Fruit fly (Drosophila melanogaster) whole organism, embryonic: ENCODE results near the gene Osi20.

Source experiments
- Bgb ChIP-seq: fragments of 200-800 bp; sonication (Bioruptor generic); IDR thresholded peaks from 2 replicates; pipeline ENCODE4 v1.3.6; 2022; ENCODE audit warnings: missing biosample characterization, missing genetic modification characterization; ENCODE audit not compliant: partially characterized antibody
- Blimp-1 ChIP-seq: fragments of 200-800 bp; sonication (Bioruptor generic); optimal IDR thresholded peaks from 3 replicates; lab custom pipeline; 2018; ENCODE audit warnings: missing biosample characterization, missing genetic modification characterization, mild to moderate bottlenecking, moderate library complexity, missing genetic modification reagents
- CG10462 ChIP-seq: fragments of 200-800 bp; sonication (Bioruptor generic); optimal IDR thresholded peaks from 2 replicates; lab custom pipeline; 2016; ENCODE audit warnings: missing biosample characterization, missing genetic modification characterization
- CG10543 ChIP-seq: fragments of 200-800 bp; sonication (Bioruptor generic); optimal IDR thresholded peaks from 3 replicates; lab custom pipeline; 2017; ENCODE audit warnings: missing biosample characterization, mild to moderate bottlenecking, missing genetic modification characterization, moderate library complexity
- CG12744 ChIP-seq: fragments of 200-800 bp; sonication (Bioruptor generic); optimal IDR thresholded peaks from 2 replicates; lab custom pipeline; 2016; ENCODE audit warnings: missing biosample characterization, missing genetic modification characterization
- CG13296 ChIP-seq: fragments of 200-800 bp; sonication (Bioruptor generic); optimal IDR thresholded peaks from 3 replicates; lab custom pipeline; 2018; ENCODE audit warnings: missing biosample characterization, mild to moderate bottlenecking, missing genetic modification characterization
- CG15269 ChIP-seq: fragments of 200-800 bp; sonication (Bioruptor generic); optimal IDR thresholded peaks from 2 replicates; lab custom pipeline; 2018; ENCODE audit warnings: missing biosample characterization, mild to moderate bottlenecking, missing genetic modification characterization, moderate library complexity
- CG15514 ChIP-seq: fragments of 200-800 bp; sonication (Bioruptor generic); optimal IDR thresholded peaks from 3 replicates; lab custom pipeline; 2017; ENCODE audit warnings: missing biosample characterization, missing genetic modification characterization, mild to moderate bottlenecking, moderate library complexity, missing genetic modification reagents
- CG15696 ChIP-seq: fragments of 200-800 bp; sonication (Bioruptor generic); optimal IDR thresholded peaks from 2 replicates; lab custom pipeline; 2019; ENCODE audit warnings: missing biosample characterization, mild to moderate bottlenecking, missing genetic modification characterization, moderate library complexity
- CG31441 ChIP-seq: fragments of 200-800 bp; sonication (Bioruptor generic); IDR thresholded peaks from 2 replicates; pipeline ENCODE4 v1.3.6; 2022; ENCODE audit warnings: missing biosample characterization, missing genetic modification characterization
- CG3281 ChIP-seq: fragments of 200-800 bp; sonication (Bioruptor generic); optimal IDR thresholded peaks from 3 replicates; lab custom pipeline; 2017; ENCODE audit warnings: missing biosample characterization, mild to moderate bottlenecking, missing genetic modification characterization
- CG3995 ChIP-seq: fragments of 200-800 bp; sonication (Bioruptor generic); optimal IDR thresholded peaks from 3 replicates; lab custom pipeline; 2016; ENCODE audit warnings: missing biosample characterization, missing genetic modification characterization
- CG4328 ChIP-seq: fragments of 200-800 bp; sonication (Bioruptor generic); optimal IDR thresholded peaks from 3 replicates; lab custom pipeline; 2017; ENCODE audit warnings: missing biosample characterization, missing genetic modification reagents, missing genetic modification characterization
- CG43689 ChIP-seq: fragments of 200-800 bp; sonication (Bioruptor generic); IDR thresholded peaks from 2 replicates; pipeline ENCODE4 v1.3.6; 2022; ENCODE audit warnings: missing biosample characterization, missing genetic modification characterization
- CG4854 ChIP-seq: fragments of 200-800 bp; sonication (Bioruptor generic); optimal IDR thresholded peaks from 2 replicates; lab custom pipeline; 2016; ENCODE audit warnings: missing biosample characterization, missing genetic modification characterization, inconsistent platforms
- CG6683 ChIP-seq: fragments of 200-800 bp; sonication (Bioruptor generic); optimal IDR thresholded peaks from 2 replicates; lab custom pipeline; 2017; ENCODE audit warnings: missing biosample characterization, mild to moderate bottlenecking, missing genetic modification characterization, missing genetic modification reagents
- CG7928 ChIP-seq: fragments of 200-800 bp; sonication (Bioruptor generic); optimal IDR thresholded peaks from 2 replicates; lab custom pipeline; 2017; ENCODE audit warnings: missing biosample characterization, mild to moderate bottlenecking, missing genetic modification characterization
- CG7987 ChIP-seq: fragments of 200-800 bp; sonication (Bioruptor generic); optimal IDR thresholded peaks from 2 replicates; lab custom pipeline; 2018; ENCODE audit warnings: missing biosample characterization, mild to moderate bottlenecking, missing genetic modification characterization, moderate library complexity
- Chrac-16 ChIP-seq: fragments of 200-800 bp; sonication (Bioruptor generic); optimal IDR thresholded peaks from 3 replicates; lab custom pipeline; 2016; ENCODE audit warnings: missing biosample characterization, missing genetic modification characterization
- CoRest ChIP-seq: fragments of 200-800 bp; sonication (Bioruptor generic); optimal IDR thresholded peaks from 3 replicates; lab custom pipeline; 2018; ENCODE audit warnings: missing biosample characterization, mild to moderate bottlenecking, missing genetic modification characterization, moderate library complexity
- Kr ChIP-seq: fragments of 200-800 bp; sonication (Bioruptor generic); optimal IDR thresholded peaks from 2 replicates; lab custom pipeline; 2017; ENCODE audit warnings: missing biosample characterization, mild to moderate bottlenecking, missing genetic modification characterization
- Lpt ChIP-seq: fragments of >200 bp; optimal IDR thresholded peaks from 2 replicates; lab custom pipeline; 2018; ENCODE audit warnings: missing biosample characterization, missing genetic modification characterization
- MBD-R2 ChIP-seq: fragments of 200-800 bp; sonication (Bioruptor generic); IDR thresholded peaks from 2 replicates; pipeline ENCODE4 v1.3.6; 2022; ENCODE audit warnings: missing biosample characterization, missing genetic modification characterization
- Nf-YA ChIP-seq: fragments of 200-800 bp; sonication (Bioruptor generic); IDR thresholded peaks from 2 replicates; pipeline ENCODE4 v1.3.6; 2022; ENCODE audit warnings: missing biosample characterization, missing genetic modification characterization
- Six4 ChIP-seq: fragments of 200-800 bp; sonication (Bioruptor generic); optimal IDR thresholded peaks from 2 replicates; lab custom pipeline; 2016; ENCODE audit warnings: missing biosample characterization, missing genetic modification characterization
- Sox102F ChIP-seq: fragments of 200-800 bp; sonication (Bioruptor generic); optimal IDR thresholded peaks from 2 replicates; lab custom pipeline; 2018; ENCODE audit warnings: missing biosample characterization, mild to moderate bottlenecking, missing genetic modification characterization, moderate library complexity
- Sry-δ ChIP-seq: fragments of 200-800 bp; sonication (Bioruptor generic); optimal IDR thresholded peaks from 2 replicates; lab custom pipeline; 2016; ENCODE audit warnings: missing biosample characterization, missing genetic modification characterization
- Taf1 ChIP-seq: fragments of 200-800 bp; sonication (Bioruptor generic); IDR thresholded peaks from 2 replicates; pipeline ENCODE4 v1.3.6; 2022; ENCODE audit warnings: missing biosample characterization, missing genetic modification characterization
- ac ChIP-seq: fragments of 200-800 bp; sonication (Bioruptor generic); optimal IDR thresholded peaks from 3 replicates; lab custom pipeline; 2017; ENCODE audit warnings: missing biosample characterization, mild to moderate bottlenecking, missing genetic modification characterization
- caup ChIP-seq: fragments of 200-800 bp; sonication (Bioruptor generic); optimal IDR thresholded peaks from 3 replicates; lab custom pipeline; 2017; ENCODE audit warnings: missing biosample characterization, mild to moderate bottlenecking, missing genetic modification characterization, moderate library complexity; ENCODE audit not compliant: severe bottlenecking
- chinmo ChIP-seq: fragments of 200-800 bp; sonication (Bioruptor generic); IDR thresholded peaks from 4 replicates; pipeline ENCODE4 v1.3.6; 2022; ENCODE audit warnings: missing biosample characterization, missing genetic modification characterization; ENCODE audit not compliant: partially characterized antibody
- chn ChIP-seq: fragments of 200-800 bp; sonication (Bioruptor generic); optimal IDR thresholded peaks from 2 replicates; lab custom pipeline; 2016; ENCODE audit warnings: missing biosample characterization, missing genetic modification characterization
- ci ChIP-seq: fragments of 200-800 bp; sonication (Bioruptor generic); IDR thresholded peaks from 3 replicates; pipeline ENCODE4 v1.3.6; 2022; ENCODE audit warnings: missing biosample characterization, missing genetic modification characterization
- crp ChIP-seq, 2 experiments: fragments of 200-800 bp; sonication (Bioruptor generic); optimal IDR thresholded peaks; 2 replicates in 1 of 2; 3 replicates in 1 of 2; lab custom pipeline; 2017; ENCODE audit warnings: missing biosample characterization in 2 of 2, missing genetic modification characterization in 2 of 2, mild to moderate bottlenecking in 1 of 2, moderate library complexity in 1 of 2
- danr ChIP-seq: fragments of 200-800 bp; sonication (Bioruptor generic); IDR thresholded peaks from 2 replicates; pipeline ENCODE4 v1.3.6; 2022; ENCODE audit warnings: missing biosample characterization, missing genetic modification characterization
- eyg ChIP-seq: fragments of 200-800 bp; sonication (Bioruptor generic); optimal IDR thresholded peaks from 3 replicates; lab custom pipeline; 2016; ENCODE audit warnings: missing biosample characterization, missing genetic modification characterization
- her ChIP-seq: fragments of 200-800 bp; sonication (Bioruptor generic); optimal IDR thresholded peaks from 2 replicates; lab custom pipeline; 2016; ENCODE audit warnings: missing biosample characterization, missing genetic modification characterization
- hkb ChIP-seq, 2 experiments: fragments of 200-800 bp in 1 of 2; fragments of >200 bp in 1 of 2; sonication (Bioruptor generic) in 1 of 2; IDR thresholded peaks in 1 of 2; optimal IDR thresholded peaks in 1 of 2; 2 replicates each; pipeline versions ENCODE4 v1.3.6 to Lab custom; 2017 to 2022; ENCODE audit warnings: missing biosample characterization in 1 of 2, missing genetic modification characterization in 1 of 2
- inv ChIP-seq: fragments of 200-800 bp; sonication (Bioruptor generic); IDR thresholded peaks from 2 replicates; pipeline ENCODE4 v1.3.6; 2022; ENCODE audit warnings: missing biosample characterization, missing genetic modification characterization; ENCODE audit not compliant: partially characterized antibody
- nerfin-2 ChIP-seq: fragments of 200-800 bp; sonication (Bioruptor generic); IDR thresholded peaks from 2 replicates; pipeline ENCODE4 v1.3.6; 2022; ENCODE audit warnings: missing biosample characterization, missing genetic modification characterization; ENCODE audit not compliant: partially characterized antibody
- nmo ChIP-seq: fragments of 200-800 bp; sonication (Bioruptor generic); optimal IDR thresholded peaks from 2 replicates; lab custom pipeline; 2018; ENCODE audit warnings: missing biosample characterization, mild to moderate bottlenecking, missing genetic modification characterization, moderate library complexity
- prd ChIP-seq, 3 experiments: fragments of >200 bp in 2 of 3; fragments of 200-800 bp in 1 of 3; sonication (Bioruptor generic) in 1 of 3; optimal IDR thresholded peaks in 2 of 3; IDR thresholded peaks in 1 of 3; 2 replicates in 2 of 3; 3 replicates in 1 of 3; pipeline versions ENCODE4 v1.3.6 to Lab custom; 2017 to 2022; ENCODE audit warnings: missing biosample characterization in 1 of 3, missing genetic modification characterization in 1 of 3
- sim ChIP-seq: fragments of 200-800 bp; sonication (Bioruptor generic); IDR thresholded peaks from 2 replicates; pipeline ENCODE4 v1.3.6; 2022; ENCODE audit warnings: missing biosample characterization, missing genetic modification characterization
- slp2 ChIP-seq: fragments of 200-800 bp; sonication (Bioruptor generic); optimal IDR thresholded peaks from 2 replicates; lab custom pipeline; 2016; ENCODE audit warnings: missing biosample characterization, missing genetic modification characterization
- zen2 ChIP-seq: fragments of 200-800 bp; sonication (Bioruptor generic); IDR thresholded peaks from 3 replicates; pipeline ENCODE4 v1.3.6; 2022; ENCODE audit warnings: missing biosample characterization, missing genetic modification characterization; ENCODE audit not compliant: partially characterized antibody
- zf30C ChIP-seq: fragments of 200-800 bp; sonication (Bioruptor generic); optimal IDR thresholded peaks from 3 replicates; lab custom pipeline; 2018; ENCODE audit warnings: missing biosample characterization, mild to moderate bottlenecking, missing genetic modification characterization

Gene Osi20

DNA sequence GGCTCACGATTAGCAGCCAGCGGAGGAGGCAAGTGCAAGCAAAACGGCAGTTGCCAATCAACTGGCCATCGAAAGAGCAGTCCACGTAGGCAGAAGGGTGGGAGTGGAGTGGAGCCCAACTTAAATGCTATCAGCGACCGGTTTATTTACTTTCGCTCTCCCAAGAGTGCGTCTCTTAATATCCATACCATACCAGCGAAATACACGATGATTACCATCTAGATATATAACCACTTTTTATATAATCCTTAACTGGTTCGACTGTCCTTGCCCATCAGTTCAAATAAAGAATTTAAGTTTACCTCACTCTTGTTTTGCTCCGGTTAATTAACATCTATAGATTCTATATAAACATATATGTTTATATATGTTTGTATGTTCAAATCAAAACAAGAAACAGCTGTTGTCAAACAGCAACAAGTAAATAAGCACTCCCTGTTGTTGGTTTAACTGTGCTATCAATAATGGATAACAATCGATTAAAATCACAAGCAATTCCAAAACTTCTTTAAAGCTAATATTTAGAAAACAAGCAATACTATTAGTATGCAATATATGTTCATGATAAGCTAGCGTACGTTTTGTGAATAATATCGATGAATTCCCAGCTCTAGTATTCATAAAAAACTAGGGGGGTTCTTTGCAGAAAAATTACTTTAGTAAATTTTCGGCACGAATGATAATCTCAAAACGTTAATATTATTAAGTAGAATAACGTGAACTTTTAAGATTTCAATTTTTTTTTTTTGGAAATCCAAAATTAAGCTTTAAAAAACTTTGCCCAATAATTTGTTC, 33.8 kb downstream of the Osi20 start (continued):
- TF ChIP-seq danr (GFP tag; lab: Robert Waterston, UW) (peak; percentile 29; the same call in 1 of the 2 replicates), Lpt (GFP tag; lab: Kevin White, UChicago) (no peak), sim (0 out of 2 replicates have a peak, but pooled peaks have one; percentile 7), Sry-δ (GFP tag; lab: Kevin White, UChicago) (peak; percentile 71), crp (GFP tag; optimal IDR thresholded peaks at IDR 0.05; lab: Kevin White, UChicago) (peak in 1 of 2 experiments; percentile 77), Sox102F (GFP tag; lab: Kevin White, UChicago) (no peak), ac (GFP tag; lab: Kevin White, UChicago) (no peak), CG7928 (GFP tag; lab: Kevin White, UChicago) (peak; percentile 32), CoRest (tag; lab: Kevin White, UChicago) (peak; percentile 51), eyg (peak; percentile 13), CG13296 (GFP tag; lab: Kevin White, UChicago) (peak; percentile 72), zen2 (GFP tag; lab: Robert Waterston, UW) (no peak), inv (GFP tag; lab: Robert Waterston, UW) (no peak), CG31441 (GFP tag; lab: Robert Waterston, UW) (peak; percentile 27; the same call in 1 of the 2 replicates), CG15269 (tag; lab: Kevin White, UChicago) (peak; percentile 66), Kr (GFP tag; lab: Kevin White, UChicago) (no peak), CG10543 (no peak), CG15696 (peak; percentile 19), MBD-R2 (GFP tag; lab: Robert Waterston, UW) (peak; percentile 55; the same call in 1 of the 2 replicates), her (GFP tag; lab: Kevin White, UChicago) (peak; percentile 35), zf30C (GFP tag; lab: Kevin White, UChicago) (no peak), slp2 (no peak), Nf-YA (GFP tag; lab: Robert Waterston, UW) (no peak), hkb (optimal IDR thresholded peaks at IDR 0.05; lab: Kevin White, UChicago) (no peak), hkb (GFP tag; IDR thresholded peaks at IDR 0.05; lab: Robert Waterston, UW) (peak; percentile 62), CG6683 (GFP tag; lab: Kevin White, UChicago) (peak; percentile 52), Six4 (peak; percentile 15), CG3995 (peak; percentile 33), CG4854 (GFP tag; lab: Kevin White, UChicago) (peak; percentile 74), ci (GFP tag; lab: Robert Waterston, UW) (peak; percentile 57; the same call in 1 of the 3 replicates), chinmo (GFP tag; lab: Robert Waterston, UW) (0 out of 4 replicates have a peak, but pooled peaks have one; percentile 19), nmo (GFP tag; lab: Kevin White, UChicago) (peak; percentile 21), CG3281 (GFP tag; lab: Kevin White, UChicago) (peak; percentile 63), chn (GFP tag; lab: Kevin White, UChicago) (peak; percentile 5), Bgb (GFP tag; lab: Robert Waterston, UW) (no peak), CG15514 (GFP tag; lab: Kevin White, UChicago) (peak; percentile 84), Blimp-1 (peak; percentile 52), caup (GFP tag; lab: Kevin White, UChicago) (peak; percentile 86), CG7987 (GFP tag; lab: Kevin White, UChicago) (peak; percentile 79), Taf1 (GFP tag; lab: Robert Waterston, UW) (peak; percentile 19; the same call in 1 of the 2 replicates), prd (optimal IDR thresholded peaks at IDR 0.05; lab: Kevin White, UChicago) (no peak), prd (GFP tag; IDR thresholded peaks at IDR 0.05; lab: Robert Waterston, UW) (peak; percentile 24; the same call in 1 of the 3 replicates), nerfin-2 (peak; percentile 24; the same call in 1 of the 2 replicates), CG10462 (GFP tag; lab: Kevin White, UChicago) (peak; percentile 27), Chrac-16 (GFP tag; lab: Kevin White, UChicago) (peak; percentile 1), CG43689 (GFP tag; lab: Robert Waterston, UW) (no peak), CG4328 (GFP tag; lab: Kevin White, UChicago) (peak; percentile 10), CG12744 (GFP tag; lab: Kevin White, UChicago) (peak; percentile 72)
